Fruit fly (Drosophila melanogaster) whole organism, prepupa: Measurements from ENCODE around the gene CG6878.
A peak's percentile ranks its signal among the peaks of the same experiment; 100 is the strongest.

Experiments used
- CG10669 ChIP-seq: fragments of 200-800 bp; sonication (Bioruptor generic); optimal IDR thresholded peaks from 3 replicates; lab custom pipeline; 2018; ENCODE audit warnings: missing biosample characterization, mild to moderate bottlenecking, missing genetic modification characterization, moderate library complexity
- CG11294 ChIP-seq: fragments of 200-800 bp; sonication (Bioruptor generic); IDR thresholded peaks from 2 replicates; pipeline ENCODE4 v1.3.6; 2022; ENCODE audit warnings: missing biosample characterization, missing genetic modification characterization
- CG11762 ChIP-seq: fragments of 200-800 bp; sonication (Bioruptor generic); optimal IDR thresholded peaks from 3 replicates; lab custom pipeline; 2016; ENCODE audit warnings: missing biosample characterization, missing genetic modification characterization; ENCODE audit not compliant: insufficient read depth
- CG15336 ChIP-seq: fragments of 200-800 bp; sonication (Bioruptor generic); IDR thresholded peaks from 2 replicates; pipeline ENCODE4 v1.3.6; 2022; ENCODE audit warnings: missing biosample characterization, missing genetic modification characterization
- CG1621 ChIP-seq: fragments of 200-800 bp; sonication (Bioruptor generic); optimal IDR thresholded peaks from 3 replicates; lab custom pipeline; 2018; ENCODE audit warnings: missing biosample characterization, mild to moderate bottlenecking, missing genetic modification characterization
- CG16779 ChIP-seq: fragments of 200-800 bp; sonication (Bioruptor generic); optimal IDR thresholded peaks from 3 replicates; lab custom pipeline; 2017; ENCODE audit warnings: missing biosample characterization, mild to moderate bottlenecking, missing genetic modification characterization
- CG3032 ChIP-seq: fragments of 200-800 bp; optimal IDR thresholded peaks from 2 replicates; lab custom pipeline; 2019; ENCODE audit warnings: missing biosample characterization, mild to moderate bottlenecking, missing genetic modification characterization, moderate library complexity
- CG31627 ChIP-seq: fragments of 200-800 bp; sonication (Bioruptor generic); optimal IDR thresholded peaks from 3 replicates; lab custom pipeline; 2016; ENCODE audit warnings: missing biosample characterization, missing genetic modification characterization
- CG32006 ChIP-seq: fragments of 200-800 bp; sonication (Bioruptor generic); optimal IDR thresholded peaks from 3 replicates; lab custom pipeline; 2017; ENCODE audit warnings: missing biosample characterization, mild to moderate bottlenecking, missing genetic modification characterization
- CG34406 ChIP-seq: fragments of 200-800 bp; sonication (Bioruptor generic); optimal IDR thresholded peaks from 3 replicates; lab custom pipeline; 2016; ENCODE audit warnings: missing biosample characterization, missing genetic modification characterization
- CG3919 ChIP-seq: fragments of 200-800 bp; sonication (Bioruptor generic); optimal IDR thresholded peaks from 3 replicates; lab custom pipeline; 2016; ENCODE audit warnings: missing biosample characterization, missing genetic modification characterization
- CG6163 ChIP-seq: fragments of 200-800 bp; sonication (Bioruptor generic); IDR thresholded peaks from 3 replicates; pipeline ENCODE4 v1.3.6; 2022; ENCODE audit warnings: missing biosample characterization, missing genetic modification characterization
- CG6276 ChIP-seq: fragments of 200-800 bp; sonication (Bioruptor generic); optimal IDR thresholded peaks from 2 replicates; lab custom pipeline; 2017; ENCODE audit warnings: missing biosample characterization, mild to moderate bottlenecking, missing genetic modification characterization
- CG6792 ChIP-seq: fragments of 200-800 bp; sonication (Bioruptor generic); optimal IDR thresholded peaks from 3 replicates; lab custom pipeline; 2016; ENCODE audit warnings: missing biosample characterization, missing genetic modification characterization
- CG7368 ChIP-seq: fragments of 200-800 bp; sonication (Bioruptor generic); optimal IDR thresholded peaks from 3 replicates; lab custom pipeline; 2016; ENCODE audit warnings: missing biosample characterization, missing genetic modification characterization
- CG8119 ChIP-seq: fragments of 200-800 bp; sonication (Bioruptor generic); IDR thresholded peaks from 3 replicates; pipeline ENCODE4 v1.3.6; 2022; ENCODE audit warnings: missing biosample characterization, missing genetic modification characterization
- CG8632 ChIP-seq: fragments of 200-800 bp; sonication (Bioruptor generic); optimal IDR thresholded peaks from 3 replicates; lab custom pipeline; 2016; ENCODE audit warnings: missing biosample characterization, missing genetic modification characterization
- CG9139 ChIP-seq: fragments of 200-800 bp; sonication (Bioruptor generic); optimal IDR thresholded peaks from 3 replicates; lab custom pipeline; 2017; ENCODE audit warnings: missing biosample characterization, mild to moderate bottlenecking, missing genetic modification characterization
- Eip75B ChIP-seq: fragments of 200-800 bp; sonication (Bioruptor generic); optimal IDR thresholded peaks from 3 replicates; lab custom pipeline; 2016; ENCODE audit warnings: missing biosample characterization, missing genetic modification characterization
- Eip78C ChIP-seq: fragments of 200-800 bp; sonication (Bioruptor generic); peaks from one replicate; lab custom pipeline; 2016; ENCODE audit warnings: missing biosample characterization, missing genetic modification characterization
- Eip93F ChIP-seq: fragments of 200-800 bp; sonication (Bioruptor generic); optimal IDR thresholded peaks from 2 replicates; lab custom pipeline; 2016; ENCODE audit warnings: missing biosample characterization, mild to moderate bottlenecking, missing genetic modification characterization
- Ets96B ChIP-seq: fragments of 200-800 bp; optimal IDR thresholded peaks from 2 replicates; lab custom pipeline; 2019; ENCODE audit warnings: missing biosample characterization, mild to moderate bottlenecking, missing genetic modification characterization, moderate library complexity
- Gug ChIP-seq: fragments of 200-800 bp; sonication (Bioruptor generic); IDR thresholded peaks from 2 replicates; pipeline ENCODE4 v1.3.6; 2022; ENCODE audit warnings: missing biosample characterization, missing genetic modification characterization
- Hr39 ChIP-seq: fragments of 200-800 bp; sonication (Bioruptor generic); optimal IDR thresholded peaks from 2 replicates; lab custom pipeline; 2016; ENCODE audit warnings: missing biosample characterization, missing genetic modification characterization
- Hr4 ChIP-seq: fragments of 200-800 bp; sonication (Bioruptor generic); optimal IDR thresholded peaks from 3 replicates; lab custom pipeline; 2016; ENCODE audit warnings: missing biosample characterization, missing genetic modification characterization
- Met ChIP-seq: fragments of 200-800 bp; sonication (Bioruptor generic); optimal IDR thresholded peaks from 3 replicates; lab custom pipeline; 2016; ENCODE audit warnings: missing biosample characterization, missing genetic modification characterization
- Smox ChIP-seq: fragments of 200-800 bp; sonication (Bioruptor generic); optimal IDR thresholded peaks from 3 replicates; lab custom pipeline; 2016; ENCODE audit warnings: missing biosample characterization, missing genetic modification characterization
- Sox102F ChIP-seq: fragments of 200-800 bp; sonication (Bioruptor generic); optimal IDR thresholded peaks from 2 replicates; lab custom pipeline; 2016; ENCODE audit warnings: missing biosample characterization, mild to moderate bottlenecking, missing genetic modification characterization
- Sox14 ChIP-seq: fragments of 200-800 bp; sonication (Bioruptor generic); optimal IDR thresholded peaks from 3 replicates; lab custom pipeline; 2016; ENCODE audit warnings: missing biosample characterization, missing genetic modification characterization
- Sox15 ChIP-seq: fragments of 200-800 bp; sonication (Bioruptor generic); optimal IDR thresholded peaks from 3 replicates; lab custom pipeline; 2016; ENCODE audit warnings: missing biosample characterization, missing genetic modification characterization
- achi ChIP-seq: fragments of 200-800 bp; sonication (Bioruptor generic); optimal IDR thresholded peaks from 3 replicates; lab custom pipeline; 2016; ENCODE audit warnings: missing biosample characterization, missing genetic modification characterization
- acj6 ChIP-seq: fragments of 200-800 bp; sonication (Bioruptor generic); optimal IDR thresholded peaks from 3 replicates; lab custom pipeline; 2016; ENCODE audit warnings: missing biosample characterization, missing genetic modification characterization
- dac ChIP-seq: fragments of 200-800 bp; sonication (Bioruptor generic); optimal IDR thresholded peaks from 2 replicates; lab custom pipeline; 2017; ENCODE audit warnings: missing biosample characterization, mild to moderate bottlenecking, missing genetic modification characterization
- dsx ChIP-seq: fragments of 200-800 bp; optimal IDR thresholded peaks from 3 replicates; lab custom pipeline; 2019; ENCODE audit warnings: missing biosample characterization, mild to moderate bottlenecking, missing genetic modification characterization, moderate library complexity; ENCODE audit not compliant: poor library complexity, severe bottlenecking
- eg ChIP-seq: fragments of 200-800 bp; sonication (Bioruptor generic); IDR thresholded peaks from 3 replicates; pipeline ENCODE4 v1.3.6; 2022; ENCODE audit warnings: missing biosample characterization, missing genetic modification characterization
- esn ChIP-seq: fragments of 200-800 bp; sonication (Bioruptor generic); optimal IDR thresholded peaks from 2 replicates; lab custom pipeline; 2016; ENCODE audit warnings: missing biosample characterization, mild to moderate bottlenecking, missing genetic modification characterization, moderate library complexity
- fd59A ChIP-seq: fragments of 200-800 bp; sonication (Bioruptor generic); optimal IDR thresholded peaks from 2 replicates; lab custom pipeline; 2017; ENCODE audit warnings: missing biosample characterization, mild to moderate bottlenecking, missing genetic modification characterization, missing genetic modification reagents
- fd85E ChIP-seq: fragments of 200-800 bp; sonication (Bioruptor generic); optimal IDR thresholded peaks from 3 replicates; lab custom pipeline; 2016; ENCODE audit warnings: missing biosample characterization, missing genetic modification characterization
- fkh ChIP-seq: fragments of 200-800 bp; sonication (Bioruptor generic); optimal IDR thresholded peaks from 3 replicates; lab custom pipeline; 2017; ENCODE audit warnings: missing biosample characterization, mild to moderate bottlenecking, missing genetic modification characterization, moderate library complexity
- lz ChIP-seq: fragments of 200-800 bp; sonication (Bioruptor generic); optimal IDR thresholded peaks from 3 replicates; lab custom pipeline; 2016; ENCODE audit warnings: missing biosample characterization, missing genetic modification characterization
- net ChIP-seq: fragments of 200-800 bp; sonication (Bioruptor generic); optimal IDR thresholded peaks from 3 replicates; lab custom pipeline; 2016; ENCODE audit warnings: missing biosample characterization, missing genetic modification characterization
- salr ChIP-seq, 2 experiments: fragments of 200-800 bp; sonication (Bioruptor generic); optimal IDR thresholded peaks; 3 replicates each; lab custom pipeline; 2016 to 2018; ENCODE audit warnings: missing biosample characterization in 2 of 2, missing genetic modification characterization in 2 of 2, mild to moderate bottlenecking in 1 of 2
- spab ChIP-seq: fragments of 200-800 bp; sonication (Bioruptor generic); optimal IDR thresholded peaks from 2 replicates; lab custom pipeline; 2017; ENCODE audit warnings: missing biosample characterization, mild to moderate bottlenecking, missing genetic modification characterization, missing genetic modification reagents
- ss ChIP-seq, 2 experiments: fragments of 200-800 bp; sonication (Bioruptor generic); optimal IDR thresholded peaks; 2 replicates in 1 of 2; 3 replicates in 1 of 2; lab custom pipeline; 2017 to 2018; ENCODE audit warnings: mild to moderate bottlenecking in 2 of 2, missing biosample characterization in 2 of 2, missing genetic modification characterization in 2 of 2, moderate library complexity in 1 of 2
- svp ChIP-seq: fragments of 200-800 bp; sonication (Bioruptor generic); peaks from one replicate; lab custom pipeline; 2016; ENCODE audit warnings: missing biosample characterization, missing genetic modification characterization
- topi ChIP-seq: fragments of 200-800 bp; sonication (Bioruptor generic); optimal IDR thresholded peaks from 3 replicates; lab custom pipeline; 2016; ENCODE audit warnings: missing biosample characterization, missing genetic modification characterization
- vri ChIP-seq: fragments of 200-800 bp; sonication (Bioruptor generic); optimal IDR thresholded peaks from 3 replicates; lab custom pipeline; 2016; ENCODE audit warnings: missing biosample characterization, mild to moderate bottlenecking, missing genetic modification characterization

Gene CG6878

dm6 chr3L:15140268-15140957 is 21.2 kb upstream of the CG6878 start (continued):
- TF ChIP-seq ss (GFP tag; optimal IDR thresholded peaks at IDR 0.05; lab: Kevin White, UChicago) = no peak

dm6 chr3L:15141118-15142003 is 20.3 kb upstream of the CG6878 start:
- TF ChIP-seq dac (GFP tag; lab: Kevin White, UChicago) (no peak), fkh (GFP tag; lab: Kevin White, UChicago) (peak; percentile 59), ss (GFP tag; optimal IDR thresholded peaks at IDR 0.05; lab: Kevin White, UChicago) (peak; percentile 17 to 48), vri (peak; percentile 55), CG10669 (GFP tag; lab: Kevin White, UChicago) (peak; percentile 9), acj6 (GFP tag; lab: Kevin White, UChicago) (peak; percentile 12), CG3919 (GFP tag; lab: Kevin White, UChicago) (peak; percentile 25), Hr39 (GFP tag; lab: Kevin White, UChicago) (peak; percentile 11), CG8119 (GFP tag; lab: Robert Waterston, UW) (peak; percentile 51), fd85E (GFP tag; lab: Kevin White, UChicago) (no peak), CG34406 (no peak), fd59A (GFP tag; lab: Kevin White, UChicago) (no peak), CG32006 (GFP tag; lab: Kevin White, UChicago) (peak; percentile 52), Eip78C (peak; percentile 62), Sox15 (no peak), CG11762 (GFP tag; lab: Kevin White, UChicago) (no peak), lz (GFP tag; lab: Kevin White, UChicago) (no peak), eg (peak; percentile 50), CG6276 (GFP tag; lab: Kevin White, UChicago) (no peak), Sox14 (peak; percentile 45), Eip75B (no peak), salr (GFP tag; optimal IDR thresholded peaks at IDR 0.05; lab: Kevin White, UChicago) (peak in 1 of 2 experiments; percentile 18), esn (peak; percentile 46), svp (GFP tag; lab: Kevin White, UChicago) (no peak), CG16779 (tag; lab: Kevin White, UChicago) (no peak), CG15336 (GFP tag; lab: Robert Waterston, UW) (peak; percentile 49; the same call in 1 of the 2 replicates), CG6792 (GFP tag; lab: Kevin White, UChicago) (no peak), Hr4 (no peak), Eip93F (GFP tag; lab: Kevin White, UChicago) (no peak), CG9139 (no peak), CG1621 (tag; lab: Kevin White, UChicago) (peak; percentile 14), net (GFP tag; lab: Kevin White, UChicago) (peak; percentile 54), spab (GFP tag; lab: Kevin White, UChicago) (no peak), Ets96B (tag; lab: Kevin White, UChicago) (no peak), dsx (GFP tag; lab: Kevin White, UChicago) (no peak), Smox (GFP tag; lab: Kevin White, UChicago) (peak; percentile 9), Sox102F (GFP tag; lab: Kevin White, UChicago) (no peak), CG31627 (no peak), topi (GFP tag; lab: Kevin White, UChicago) (no peak), CG8632 (GFP tag; lab: Kevin White, UChicago) (no peak), Gug (GFP tag; lab: Robert Waterston, UW) (no peak), CG6163 (peak; percentile 71), CG3032 (no peak), achi (GFP tag; lab: Kevin White, UChicago) (no peak), Met (peak; percentile 62), CG11294 (GFP tag; lab: Robert Waterston, UW) (no peak), CG7368 (GFP tag; lab: Kevin White, UChicago) (no peak)
